Fruit fly (Drosophila melanogaster): Measurements from ENCODE around the gene CG9213.

Gene CG9213

DNA sequence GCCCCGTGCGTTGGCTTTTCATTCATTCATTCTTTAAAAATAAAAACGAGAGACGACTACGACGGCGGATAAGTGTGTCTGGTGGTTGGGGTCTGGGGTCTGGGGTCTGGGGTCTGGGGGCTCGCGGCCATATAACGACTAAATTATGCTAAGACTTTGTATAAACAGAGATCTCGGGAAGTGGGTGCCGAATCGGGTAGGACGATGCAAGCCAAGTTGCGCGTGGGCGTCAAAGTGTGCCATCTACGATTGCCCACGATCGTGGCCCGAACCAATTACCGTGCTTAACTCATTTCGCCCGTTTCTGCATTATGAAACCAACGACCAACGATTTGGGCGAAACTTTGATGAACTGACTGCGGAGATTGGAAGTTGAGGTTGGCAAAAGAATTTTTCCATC is 49.5 kb upstream of the CG9213 start:
- TF ChIP-seq sd (tag; optimal IDR thresholded peaks at IDR 0.05) (peak; percentile 10), CG13775 (GFP tag; optimal IDR thresholded peaks at IDR 0.05) (no peak), tap (tag; optimal IDR thresholded peaks at IDR 0.05) (no peak), Ravus (GFP tag; IDR thresholded peaks at IDR 0.05) (no peak), sob (GFP tag; IDR thresholded peaks at IDR 0.05) (no peak), gcm2 (GFP tag; optimal IDR thresholded peaks at IDR 0.05) (no peak), chinmo (GFP tag; IDR thresholded peaks at IDR 0.05; ENCODE audit: partially characterized antibody) (0 out of 4 replicates have a peak, but pooled peaks have one; percentile 28), sr (GFP tag; IDR thresholded peaks at IDR 0.05) (peak; percentile 91), CG13894 (tag; optimal IDR thresholded peaks at IDR 0.05) (peak; percentile 13), Usf (GFP tag; optimal IDR thresholded peaks at IDR 0.05) (no peak), CG12219 (GFP tag; optimal IDR thresholded peaks at IDR 0.05) (no peak), CG8944 (GFP tag; optimal IDR thresholded peaks at IDR 0.05) (no peak)

DNA sequence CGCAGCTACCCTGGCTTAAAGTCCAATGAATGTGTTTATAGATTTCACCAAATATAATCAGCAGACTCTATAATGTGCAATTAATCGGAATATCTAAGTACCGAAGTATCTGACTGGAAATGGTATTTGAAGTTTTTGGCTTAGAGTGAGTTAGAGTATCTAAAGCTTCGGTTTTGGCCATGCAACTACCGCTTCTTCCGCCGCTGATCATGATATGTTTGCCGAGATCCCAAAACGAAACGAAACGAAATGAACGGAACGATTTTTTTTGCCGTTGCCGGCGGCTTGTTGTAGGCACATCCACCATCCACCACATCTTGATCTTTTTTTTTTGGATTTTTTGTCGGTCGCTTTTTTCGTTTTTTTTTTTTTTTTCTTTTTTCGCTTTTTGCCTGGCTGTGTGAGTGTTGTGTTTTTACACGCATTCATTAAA is 48.7 kb upstream of the CG9213 start:
- 0 out of 2 replicates have a peak, but pooled peaks have one; percentile 48 for TF ChIP-seq ro (GFP tag; IDR thresholded peaks at IDR 0.05)
- peak; percentile 79 for TF ChIP-seq onecut (GFP tag; IDR thresholded peaks at IDR 0.05)
- TF ChIP-seq CG5180 (GFP tag; optimal IDR thresholded peaks at IDR 0.05) = peak; percentile 35
- peak; percentile 65 for TF ChIP-seq CG17361 (GFP tag; IDR thresholded peaks at IDR 0.05)
- TF ChIP-seq ato (GFP tag; IDR thresholded peaks at IDR 0.05; ENCODE audit: partially characterized antibody) = no peak
- peak; percentile 86 for TF ChIP-seq H2.0 (GFP tag; IDR thresholded peaks at IDR 0.05)
- peak; percentile 64 for TF ChIP-seq shn (GFP tag; optimal IDR thresholded peaks at IDR 0.05)
- no peak for TF ChIP-seq sc (optimal IDR thresholded peaks at IDR 0.05)
- peak; percentile 36 for TF ChIP-seq sc (GFP tag; optimal IDR thresholded peaks at IDR 0.05)
- TF ChIP-seq twi (tag; optimal IDR thresholded peaks at IDR 0.05) = no peak
- TF ChIP-seq CG4404 (GFP tag; IDR thresholded peaks at IDR 0.05) = no peak
- TF ChIP-seq Hr78 (GFP tag; optimal IDR thresholded peaks at IDR 0.05) = peak in 1 of 2 experiments; percentile 41
- TF ChIP-seq CG15696 (tag; optimal IDR thresholded peaks at IDR 0.05) = no peak
- TF ChIP-seq so (GFP tag; IDR thresholded peaks at IDR 0.05) = peak; percentile 85
- no peak for TF ChIP-seq Usf (GFP tag; optimal IDR thresholded peaks at IDR 0.05)
- TF ChIP-seq Antp (GFP tag; optimal IDR thresholded peaks at IDR 0.05) = peak; percentile 92
- TF ChIP-seq usp (GFP tag; optimal IDR thresholded peaks at IDR 0.05) = no peak
- peak; percentile 48 for TF ChIP-seq CG13775 (GFP tag; optimal IDR thresholded peaks at IDR 0.05)
- TF ChIP-seq Rfx (GFP tag; IDR thresholded peaks at IDR 0.05) = peak; percentile 95
- TF ChIP-seq pan (optimal IDR thresholded peaks at IDR 0.05) = no peak
- TF ChIP-seq pan (GFP tag; optimal IDR thresholded peaks at IDR 0.05 in 1 of 2, IDR thresholded peaks at IDR 0.05 in 1 of 2) = peak in 1 of 2 experiments; percentile 90
- peak; percentile 83 for TF ChIP-seq CG11247 (GFP tag; IDR thresholded peaks at IDR 0.05)
- TF ChIP-seq Opbp (GFP tag; IDR thresholded peaks at IDR 0.05; ENCODE audit: partially characterized antibody) = no peak
- no peak for TF ChIP-seq knrl (GFP tag; IDR thresholded peaks at IDR 0.05; ENCODE audit: partially characterized antibody)
- peak; percentile 77 for TF ChIP-seq ara (GFP tag; IDR thresholded peaks at IDR 0.05)
- TF ChIP-seq CG1602 (GFP tag; optimal IDR thresholded peaks at IDR 0.05) = peak; percentile 53
- TF ChIP-seq gfzf (GFP tag; optimal IDR thresholded peaks at IDR 0.05) = no peak
- no peak for TF ChIP-seq Bgb (GFP tag; IDR thresholded peaks at IDR 0.05; ENCODE audit: partially characterized antibody)
- peak; percentile 91 for TF ChIP-seq CG11456 (GFP tag; IDR thresholded peaks at IDR 0.05)
- no peak for TF ChIP-seq CG9797 (GFP tag; optimal IDR thresholded peaks at IDR 0.05)
- TF ChIP-seq CG17359 (tag; optimal IDR thresholded peaks at IDR 0.05) = peak; percentile 83
- peak; percentile 22 for TF ChIP-seq CG12104 (GFP tag; optimal IDR thresholded peaks at IDR 0.05)
- no peak for TF ChIP-seq CG30431 (GFP tag; optimal IDR thresholded peaks at IDR 0.05)
- no peak for TF ChIP-seq ac (GFP tag; optimal IDR thresholded peaks at IDR 0.05)
- TF ChIP-seq CG17829 (tag; optimal IDR thresholded peaks at IDR 0.05) = peak; percentile 51
- peak; percentile 33 for TF ChIP-seq Sry-δ (GFP tag; optimal IDR thresholded peaks at IDR 0.05)
- TF ChIP-seq vfl (GFP tag; optimal IDR thresholded peaks at IDR 0.05) = no peak
- TF ChIP-seq ken (GFP tag; IDR thresholded peaks at IDR 0.05) = peak; percentile 87
- TF ChIP-seq CG11398 (GFP tag; optimal IDR thresholded peaks at IDR 0.05) = peak; percentile 42
- TF ChIP-seq CG10366 (GFP tag; IDR thresholded peaks at IDR 0.05) = peak; percentile 88
- peak; percentile 64 for TF ChIP-seq CHES-1-like (GFP tag; optimal IDR thresholded peaks at IDR 0.05)
